Worm (Caenorhabditis elegans): ENCODE measurements around the gene str-150.

Gene str-150

DNA sequence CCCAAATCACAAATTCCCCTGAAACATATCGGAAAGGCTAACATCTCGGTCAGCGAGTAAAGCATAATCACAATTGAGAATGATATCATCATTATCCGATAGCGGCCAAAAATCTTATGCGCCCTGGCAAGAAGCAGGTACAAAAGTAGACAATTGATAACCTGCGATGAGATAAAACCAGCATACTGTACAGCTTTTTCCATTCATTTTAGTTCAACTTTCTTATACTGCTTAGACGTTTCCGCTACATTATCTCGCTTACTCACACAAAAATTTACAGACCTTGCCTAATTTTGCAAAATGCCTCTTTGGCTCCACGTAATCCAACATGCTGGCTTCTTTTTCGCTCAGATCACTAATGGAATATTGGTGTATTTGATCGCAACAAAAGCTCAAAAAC is at the start of gene str-150:
str-150 (plus strand) TSS at position 301 of the 400 bp plus-strand sequence.
- TF ChIP-seq T26A8.4 (GFP tag; IDR thresholded peaks at IDR 0.05), result no peak
- TF ChIP-seq ceh-82 (tag; optimal IDR thresholded peaks at IDR 0.05), result no peak
- no peak for TF ChIP-seq zfp-2 (tag; optimal IDR thresholded peaks at IDR 0.05)
- TF ChIP-seq lim-7 (GFP tag; IDR thresholded peaks at IDR 0.05), result no peak

DNA sequence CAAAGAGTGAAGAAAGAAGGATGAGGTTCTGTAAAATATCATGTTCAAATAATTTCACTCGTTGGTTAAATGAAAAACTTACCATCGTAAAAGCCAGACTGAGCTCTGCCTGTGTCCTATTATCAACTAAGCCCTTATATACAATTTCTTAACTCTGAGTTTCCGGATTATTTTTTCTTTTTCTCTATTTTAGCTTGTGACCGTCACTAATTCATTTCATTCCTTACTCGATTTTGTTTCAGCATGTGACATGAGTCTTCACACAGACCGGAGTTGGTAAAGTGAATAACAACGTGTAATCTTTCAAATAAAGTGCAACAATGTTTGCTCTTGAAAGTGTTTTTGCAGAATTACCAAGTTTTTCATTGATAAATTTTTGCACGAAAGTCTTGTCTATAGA is 49.1 kb upstream of the str-150 start, which contains the start of gene cpr-2:
cpr-2 (minus strand) TSS at position 101 of the 400 bp plus-strand sequence.
- TF ChIP-seq cey-2 (tag; optimal IDR thresholded peaks at IDR 0.05; ENCODE audit: borderline replicate concordance, insufficient read depth) (no peak), F49E8.2 (tag; optimal IDR thresholded peaks at IDR 0.05; ENCODE audit: borderline replicate concordance) (no peak), unc-39 (tag; optimal IDR thresholded peaks at IDR 0.05) (no peak), nhr-76 (tag; optimal IDR thresholded peaks at IDR 0.05) (no peak), F26F4.8 (GFP tag; conservative IDR thresholded peaks at IDR 0.05) (no peak), D1046.2 (GFP tag; IDR thresholded peaks at IDR 0.05) (no peak), zip-2 (tag; optimal IDR thresholded peaks at IDR 0.05) (no peak), ama-1 (optimal IDR thresholded peaks at IDR 0.05) (no peak), nhr-25 (tag; optimal IDR thresholded peaks at IDR 0.05; ENCODE audit: borderline replicate concordance, insufficient read depth) (no peak), lin-38 (GFP tag; IDR thresholded peaks at IDR 0.05) (no peak), egl-43 (GFP tag; IDR thresholded peaks at IDR 0.05) (no peak), dmd-9 (GFP tag; IDR thresholded peaks at IDR 0.05) (no peak), snpc-4 (tag; optimal IDR thresholded peaks at IDR 0.05) (no peak), hlh-30 (tag; optimal IDR thresholded peaks at IDR 0.05; ENCODE audit: insufficient read depth) (no peak), hmg-1.1 (GFP tag; IDR thresholded peaks at IDR 0.05) (no peak), T26A8.4 (GFP tag; IDR thresholded peaks at IDR 0.05) (no peak), Y75B8A.6 (GFP tag; IDR thresholded peaks at IDR 0.05) (no peak), daf-8 (GFP tag; IDR thresholded peaks at IDR 0.05) (no peak), Y5F2A.4 (GFP tag; optimal IDR thresholded peaks at IDR 0.05) (no peak), ces-1 (GFP tag; optimal IDR thresholded peaks at IDR 0.05) (no peak)

DNA sequence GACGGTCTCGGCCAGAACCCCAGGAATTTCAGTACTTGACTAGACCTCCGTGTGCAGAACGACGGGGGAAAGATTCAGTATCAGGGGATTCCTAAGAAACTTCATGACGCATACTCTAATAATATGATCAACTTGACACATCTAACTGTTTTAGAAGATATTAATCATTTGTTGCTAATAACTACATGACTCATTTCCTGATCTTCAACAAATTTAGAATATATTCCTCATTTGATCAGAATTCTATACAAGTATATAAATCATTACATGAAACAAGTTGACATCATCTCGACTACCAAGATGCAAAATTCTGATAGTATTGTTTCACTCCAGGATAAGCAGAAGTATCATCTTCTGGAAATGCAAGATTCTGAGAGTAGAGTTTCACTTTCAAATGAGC is 47.9 kb upstream of the str-150 start, which contains the start of gene Y32B12B.8:
Y32B12B.8 (plus strand) TSS at position 301 of the 400 bp plus-strand sequence.
- TF ChIP-seq mxl-2 (GFP tag; conservative IDR thresholded peaks at IDR 0.05), result no peak
- no peak for TF ChIP-seq vab-7 (GFP tag; IDR thresholded peaks at IDR 0.05)
- no peak for TF ChIP-seq D1046.2 (GFP tag; IDR thresholded peaks at IDR 0.05)
- no peak for TF ChIP-seq ztf-11 (tag; optimal IDR thresholded peaks at IDR 0.05)
- TF ChIP-seq pha-4 (GFP tag; IDR thresholded peaks at IDR 0.05), result no peak
- TF ChIP-seq pha-4 (tag; optimal IDR thresholded peaks at IDR 0.05), result no peak
- TF ChIP-seq ceh-44 (GFP tag; IDR thresholded peaks at IDR 0.05), result no peak
- TF ChIP-seq dpl-1 (GFP tag; optimal IDR thresholded peaks at IDR 0.05), result no peak
- no peak for TF ChIP-seq zip-11 (GFP tag; IDR thresholded peaks at IDR 0.05)
- no peak for TF ChIP-seq F49E8.2 (tag; optimal IDR thresholded peaks at IDR 0.05; ENCODE audit: borderline replicate concordance)
- no peak for TF ChIP-seq ama-1 (optimal IDR thresholded peaks at IDR 0.05)
- TF ChIP-seq mdt-29 (GFP tag; IDR thresholded peaks at IDR 0.05), result no peak
- no peak for TF ChIP-seq lin-39 (tag; optimal IDR thresholded peaks at IDR 0.05)
- TF ChIP-seq fkh-10 (GFP tag; optimal IDR thresholded peaks at IDR 0.05), result no peak
- no peak for TF ChIP-seq nhr-6 (tag; optimal IDR thresholded peaks at IDR 0.05)
- TF ChIP-seq tag-97 (GFP tag; IDR thresholded peaks at IDR 0.05), result no peak
- TF ChIP-seq set-16 (GFP tag; IDR thresholded peaks at IDR 0.05), result no peak
- TF ChIP-seq zip-2 (tag; optimal IDR thresholded peaks at IDR 0.05), result no peak
- TF ChIP-seq hlh-30 (tag; optimal IDR thresholded peaks at IDR 0.05; ENCODE audit: insufficient read depth), result no peak
- no peak for TF ChIP-seq nhr-41 (GFP tag; IDR thresholded peaks at IDR 0.05)
- no peak for TF ChIP-seq daf-16 (GFP tag; optimal IDR thresholded peaks at IDR 0.05)
- TF ChIP-seq daf-16 (tag; optimal IDR thresholded peaks at IDR 0.05), result no peak

All from whole organism, L4 larva.